Fruit fly (Drosophila melanogaster) whole organism, adult: ENCODE measurements around the gene CG15356.

Source experiments
- CG11617 ChIP-seq: fragments of 200-800 bp; sonication (Bioruptor generic); optimal IDR thresholded peaks from 2 replicates; lab custom pipeline; 2017; ENCODE audit warnings: mild to moderate bottlenecking, missing biosample characterization, missing genetic modification reagents, missing genetic modification characterization
- CG12768 ChIP-seq: fragments of 200-800 bp; sonication (Bioruptor generic); optimal IDR thresholded peaks from 2 replicates; lab custom pipeline; 2017; ENCODE audit warnings: missing biosample characterization, missing genetic modification characterization, mild to moderate bottlenecking, moderate library complexity, missing genetic modification reagents
- CG14711 ChIP-seq: fragments of 200-800 bp; sonication (Bioruptor generic); optimal IDR thresholded peaks from 2 replicates; lab custom pipeline; 2018; ENCODE audit warnings: missing biosample characterization, mild to moderate bottlenecking, missing genetic modification characterization, moderate library complexity
- CG1620 ChIP-seq: fragments of 200-800 bp; sonication (Bioruptor generic); optimal IDR thresholded peaks from 2 replicates; lab custom pipeline; 2016; ENCODE audit warnings: missing biosample characterization, missing genetic modification characterization
- CG33017 ChIP-seq: fragments of 200-800 bp; sonication (Bioruptor generic); optimal IDR thresholded peaks from 2 replicates; lab custom pipeline; 2018; ENCODE audit warnings: missing biosample characterization, mild to moderate bottlenecking, missing genetic modification characterization, moderate library complexity
- CG5204 ChIP-seq: fragments of 200-800 bp; sonication (Bioruptor generic); optimal IDR thresholded peaks from 2 replicates; lab custom pipeline; 2016; ENCODE audit warnings: missing biosample characterization, missing genetic modification characterization
- CG7045 ChIP-seq: fragments of 200-800 bp; sonication (Bioruptor generic); optimal IDR thresholded peaks from 2 replicates; lab custom pipeline; 2017; ENCODE audit warnings: missing biosample characterization, mild to moderate bottlenecking, missing genetic modification characterization
- CG7101 ChIP-seq: fragments of 200-800 bp; sonication (Bioruptor generic); optimal IDR thresholded peaks from 2 replicates; lab custom pipeline; 2018; ENCODE audit warnings: missing biosample characterization, mild to moderate bottlenecking, missing genetic modification characterization, moderate library complexity
- Clk ChIP-seq: fragments of 200-800 bp; sonication (Bioruptor generic); optimal IDR thresholded peaks from 2 replicates; lab custom pipeline; 2017; ENCODE audit warnings: missing biosample characterization, missing genetic modification characterization
- Crg-1 ChIP-seq: fragments of 200-800 bp; sonication (Bioruptor generic); optimal IDR thresholded peaks from 2 replicates; lab custom pipeline; 2016; ENCODE audit warnings: missing biosample characterization, missing genetic modification characterization
- Hr96 ChIP-seq: fragments of 200-800 bp; sonication (Bioruptor generic); optimal IDR thresholded peaks from 2 replicates; lab custom pipeline; 2016; ENCODE audit warnings: missing biosample characterization, missing genetic modification characterization
- Mnt ChIP-seq: fragments of 200-800 bp; sonication (Bioruptor generic); optimal IDR thresholded peaks from 2 replicates; lab custom pipeline; 2016; ENCODE audit warnings: missing biosample characterization, mild to moderate bottlenecking, missing genetic modification characterization
- bab1 ChIP-seq: fragments of 200-800 bp; sonication (Bioruptor generic); optimal IDR thresholded peaks from 3 replicates; lab custom pipeline; 2019; ENCODE audit warnings: missing biosample characterization, mild to moderate bottlenecking, missing genetic modification characterization, moderate library complexity
- cic ChIP-seq: fragments of 200-800 bp; sonication (Bioruptor generic); optimal IDR thresholded peaks from 2 replicates; lab custom pipeline; 2017; ENCODE audit warnings: missing biosample characterization, mild to moderate bottlenecking, missing genetic modification characterization, moderate library complexity
- cnc ChIP-seq, 2 experiments: fragments of >200 bp; optimal IDR thresholded peaks; 2 replicates each; lab custom pipeline; 2017
- kay ChIP-seq: fragments of 200-800 bp; sonication (Bioruptor generic); peaks from one replicate; lab custom pipeline; 2016; ENCODE audit warnings: missing biosample characterization, missing genetic modification characterization, borderline replicate concordance
- ovo ChIP-seq: fragments of 200-800 bp; sonication (Bioruptor generic); optimal IDR thresholded peaks from 2 replicates; lab custom pipeline; 2016; ENCODE audit warnings: missing biosample characterization, missing genetic modification characterization
- pad ChIP-seq: fragments of 200-800 bp; sonication (Bioruptor generic); optimal IDR thresholded peaks from 3 replicates; lab custom pipeline; 2017; ENCODE audit warnings: missing biosample characterization, missing genetic modification characterization, mild to moderate bottlenecking, moderate library complexity, missing genetic modification reagents
- tj ChIP-seq: fragments of 200-800 bp; sonication (Bioruptor generic); optimal IDR thresholded peaks from 3 replicates; lab custom pipeline; 2017; ENCODE audit warnings: missing biosample characterization, mild to moderate bottlenecking, missing genetic modification characterization, moderate library complexity
- toe ChIP-seq: fragments of 200-800 bp; sonication (Bioruptor generic); optimal IDR thresholded peaks from 2 replicates; lab custom pipeline; 2016; ENCODE audit warnings: missing biosample characterization, missing genetic modification characterization

CG15356 gene

dm6 chr2L:1947959-1948358 lies 32.6 kb downstream of the CG15356 start:
- no peak for TF ChIP-seq pad
- no peak for TF ChIP-seq CG1620

- no peak for TF ChIP-seq cic (GFP tag; lab: Kevin White, UChicago)
- no peak for TF ChIP-seq CG7101 (tag; lab: Kevin White, UChicago)
- no peak for TF ChIP-seq Hr96 (GFP tag; lab: Kevin White, UChicago)
- no peak for TF ChIP-seq toe (GFP tag; lab: Kevin White, UChicago)
- TF ChIP-seq pad: no peak
- TF ChIP-seq kay (GFP tag; lab: Kevin White, UChicago): no peak
- TF ChIP-seq ovo (GFP tag; lab: Kevin White, UChicago): no peak
- no peak for TF ChIP-seq Crg-1 (GFP tag; lab: Kevin White, UChicago)
- no peak for TF ChIP-seq CG33017 (tag; lab: Kevin White, UChicago)
- no peak for TF ChIP-seq CG1620
- no peak for TF ChIP-seq CG14711
- TF ChIP-seq CG11617 (GFP tag; lab: Kevin White, UChicago): no peak
- TF ChIP-seq CG5204 (GFP tag; lab: Kevin White, UChicago): no peak
- TF ChIP-seq tj (GFP tag; lab: Kevin White, UChicago): no peak
- no peak for TF ChIP-seq CG7045
- TF ChIP-seq Mnt (GFP tag; lab: Kevin White, UChicago): no peak
- TF ChIP-seq CG12768 (GFP tag; lab: Kevin White, UChicago): no peak
- TF ChIP-seq Clk (GFP tag; lab: Kevin White, UChicago): no peak
These were observed 33.9 kb downstream of the CG15356 start, which contains the start of gene CG33673 for dm6 chr2L:1946628-1947027. CG33673 (minus strand) TSS chr2L:1946728.

dm6 chr2L:1945609-1946008 lies 34.9 kb downstream of the CG15356 start, which contains the start of gene CG15357:
CG15357 (minus strand) TSS chr2L:1945709.
- TF ChIP-seq bab1 (GFP tag; lab: Kevin White, UChicago) (no peak), cnc (optimal IDR thresholded peaks at IDR 0.05; lab: Kevin White, UChicago) (no peak), pad (no peak), CG5204 (GFP tag; lab: Kevin White, UChicago) (no peak), CG12768 (GFP tag; lab: Kevin White, UChicago) (no peak), CG33017 (tag; lab: Kevin White, UChicago) (no peak), CG1620 (no peak), CG14711 (no peak), Hr96 (GFP tag; lab: Kevin White, UChicago) (no peak), toe (GFP tag; lab: Kevin White, UChicago) (no peak), ovo (GFP tag; lab: Kevin White, UChicago) (no peak), kay (GFP tag; lab: Kevin White, UChicago) (no peak), CG7101 (tag; lab: Kevin White, UChicago) (no peak), tj (GFP tag; lab: Kevin White, UChicago) (no peak), CG7045 (no peak), CG11617 (GFP tag; lab: Kevin White, UChicago) (no peak), Clk (GFP tag; lab: Kevin White, UChicago) (no peak)

dm6 chr2L:1944473-1945110 lies 36.0 kb downstream of the CG15356 start:
- TF ChIP-seq CG7045 (no peak), CG14711 (no peak), ovo (GFP tag; lab: Kevin White, UChicago) (no peak), CG33017 (tag; lab: Kevin White, UChicago) (no peak), toe (GFP tag; lab: Kevin White, UChicago) (no peak), cic (GFP tag; lab: Kevin White, UChicago) (no peak), tj (GFP tag; lab: Kevin White, UChicago) (no peak), CG11617 (GFP tag; lab: Kevin White, UChicago) (no peak), Hr96 (GFP tag; lab: Kevin White, UChicago) (no peak), CG7101 (tag; lab: Kevin White, UChicago) (no peak)

dm6 chr2L:1938004-1938403 lies 42.6 kb downstream of the CG15356 start:
- TF ChIP-seq CG7101 (tag; lab: Kevin White, UChicago) (no peak), tj (GFP tag; lab: Kevin White, UChicago) (peak; percentile 47), cnc (optimal IDR thresholded peaks at IDR 0.05; lab: Kevin White, UChicago) (peak in 1 of 2 experiments; percentile 59), toe (GFP tag; lab: Kevin White, UChicago) (no peak)

dm6 chr2L:1930565-1931201 lies 49.9 kb downstream of the CG15356 start:
- TF ChIP-seq pad (no peak), Hr96 (GFP tag; lab: Kevin White, UChicago) (no peak), CG5204 (GFP tag; lab: Kevin White, UChicago) (no peak), cnc (optimal IDR thresholded peaks at IDR 0.05; lab: Kevin White, UChicago) (no peak), CG1620 (no peak), kay (GFP tag; lab: Kevin White, UChicago) (no peak), tj (GFP tag; lab: Kevin White, UChicago) (no peak), CG7101 (tag; lab: Kevin White, UChicago) (no peak), Clk (GFP tag; lab: Kevin White, UChicago) (no peak), ovo (GFP tag; lab: Kevin White, UChicago) (no peak)
